Fruit fly (Drosophila melanogaster) whole organism, adult: ENCODE results near the gene GstZ2.

Source experiments
- CG11617 ChIP-seq: fragments of 200-800 bp; sonication (Bioruptor generic); optimal IDR thresholded peaks from 2 replicates; lab custom pipeline; 2017; ENCODE audit warnings: mild to moderate bottlenecking, missing biosample characterization, missing genetic modification reagents, missing genetic modification characterization
- CG12768 ChIP-seq: fragments of 200-800 bp; sonication (Bioruptor generic); optimal IDR thresholded peaks from 2 replicates; lab custom pipeline; 2017; ENCODE audit warnings: missing biosample characterization, missing genetic modification characterization, mild to moderate bottlenecking, moderate library complexity, missing genetic modification reagents
- CG14711 ChIP-seq: fragments of 200-800 bp; sonication (Bioruptor generic); optimal IDR thresholded peaks from 2 replicates; lab custom pipeline; 2018; ENCODE audit warnings: missing biosample characterization, mild to moderate bottlenecking, missing genetic modification characterization, moderate library complexity
- CG1620 ChIP-seq: fragments of 200-800 bp; sonication (Bioruptor generic); optimal IDR thresholded peaks from 2 replicates; lab custom pipeline; 2016; ENCODE audit warnings: missing biosample characterization, missing genetic modification characterization
- CG33017 ChIP-seq: fragments of 200-800 bp; sonication (Bioruptor generic); optimal IDR thresholded peaks from 2 replicates; lab custom pipeline; 2018; ENCODE audit warnings: missing biosample characterization, mild to moderate bottlenecking, missing genetic modification characterization, moderate library complexity
- CG5204 ChIP-seq: fragments of 200-800 bp; sonication (Bioruptor generic); optimal IDR thresholded peaks from 2 replicates; lab custom pipeline; 2016; ENCODE audit warnings: missing biosample characterization, missing genetic modification characterization
- CG7045 ChIP-seq: fragments of 200-800 bp; sonication (Bioruptor generic); optimal IDR thresholded peaks from 2 replicates; lab custom pipeline; 2017; ENCODE audit warnings: missing biosample characterization, mild to moderate bottlenecking, missing genetic modification characterization
- CG7101 ChIP-seq: fragments of 200-800 bp; sonication (Bioruptor generic); optimal IDR thresholded peaks from 2 replicates; lab custom pipeline; 2018; ENCODE audit warnings: missing biosample characterization, mild to moderate bottlenecking, missing genetic modification characterization, moderate library complexity
- Clk ChIP-seq: fragments of 200-800 bp; sonication (Bioruptor generic); optimal IDR thresholded peaks from 2 replicates; lab custom pipeline; 2017; ENCODE audit warnings: missing biosample characterization, missing genetic modification characterization
- Crg-1 ChIP-seq: fragments of 200-800 bp; sonication (Bioruptor generic); optimal IDR thresholded peaks from 2 replicates; lab custom pipeline; 2016; ENCODE audit warnings: missing biosample characterization, missing genetic modification characterization
- Hr96 ChIP-seq: fragments of 200-800 bp; sonication (Bioruptor generic); optimal IDR thresholded peaks from 2 replicates; lab custom pipeline; 2016; ENCODE audit warnings: missing biosample characterization, missing genetic modification characterization
- Mnt ChIP-seq: fragments of 200-800 bp; sonication (Bioruptor generic); optimal IDR thresholded peaks from 2 replicates; lab custom pipeline; 2016; ENCODE audit warnings: missing biosample characterization, mild to moderate bottlenecking, missing genetic modification characterization
- bab1 ChIP-seq: fragments of 200-800 bp; sonication (Bioruptor generic); optimal IDR thresholded peaks from 3 replicates; lab custom pipeline; 2019; ENCODE audit warnings: missing biosample characterization, mild to moderate bottlenecking, missing genetic modification characterization, moderate library complexity
- cic ChIP-seq: fragments of 200-800 bp; sonication (Bioruptor generic); optimal IDR thresholded peaks from 2 replicates; lab custom pipeline; 2017; ENCODE audit warnings: missing biosample characterization, mild to moderate bottlenecking, missing genetic modification characterization, moderate library complexity
- cnc ChIP-seq, 2 experiments: fragments of >200 bp; optimal IDR thresholded peaks; 2 replicates each; lab custom pipeline; 2017
- kay ChIP-seq: fragments of 200-800 bp; sonication (Bioruptor generic); peaks from one replicate; lab custom pipeline; 2016; ENCODE audit warnings: missing biosample characterization, missing genetic modification characterization, borderline replicate concordance
- ovo ChIP-seq: fragments of 200-800 bp; sonication (Bioruptor generic); optimal IDR thresholded peaks from 2 replicates; lab custom pipeline; 2016; ENCODE audit warnings: missing biosample characterization, missing genetic modification characterization
- pad ChIP-seq: fragments of 200-800 bp; sonication (Bioruptor generic); optimal IDR thresholded peaks from 3 replicates; lab custom pipeline; 2017; ENCODE audit warnings: missing biosample characterization, missing genetic modification characterization, mild to moderate bottlenecking, moderate library complexity, missing genetic modification reagents
- tj ChIP-seq: fragments of 200-800 bp; sonication (Bioruptor generic); optimal IDR thresholded peaks from 3 replicates; lab custom pipeline; 2017; ENCODE audit warnings: missing biosample characterization, mild to moderate bottlenecking, missing genetic modification characterization, moderate library complexity
- toe ChIP-seq: fragments of 200-800 bp; sonication (Bioruptor generic); optimal IDR thresholded peaks from 2 replicates; lab custom pipeline; 2016; ENCODE audit warnings: missing biosample characterization, missing genetic modification characterization

The GstZ2 gene

DNA sequence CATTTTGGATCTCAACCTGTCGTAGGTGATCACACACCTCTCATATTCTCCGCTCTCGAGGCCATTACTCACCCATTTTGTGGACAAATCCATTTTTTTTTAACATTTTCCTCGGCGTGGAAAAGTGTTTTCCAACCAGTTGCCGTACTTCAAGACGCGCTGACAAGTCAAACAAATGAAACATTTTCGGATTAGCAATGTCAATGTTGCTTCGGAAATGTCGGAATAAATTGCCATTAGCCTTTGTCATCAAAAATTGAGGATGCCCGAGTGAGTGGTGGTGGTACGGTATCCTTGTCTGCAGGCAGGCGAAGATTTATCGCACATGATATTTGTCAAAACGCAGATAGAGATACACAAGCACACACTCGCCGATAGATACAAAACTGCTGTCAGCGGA lies 33.1 kb downstream of the GstZ2 start:
- TF ChIP-seq bab1 (GFP tag; lab: Kevin White, UChicago) (no peak), Mnt (GFP tag; lab: Kevin White, UChicago) (no peak), cnc (optimal IDR thresholded peaks at IDR 0.05; lab: Kevin White, UChicago) (no peak), ovo (GFP tag; lab: Kevin White, UChicago) (no peak), CG11617 (no peak), cic (GFP tag; lab: Kevin White, UChicago) (no peak), Clk (GFP tag; lab: Kevin White, UChicago) (no peak), pad (GFP tag; lab: Kevin White, UChicago) (no peak), toe (GFP tag; lab: Kevin White, UChicago) (no peak), tj (no peak), CG5204 (GFP tag; lab: Kevin White, UChicago) (no peak), Hr96 (GFP tag; lab: Kevin White, UChicago) (no peak)

DNA sequence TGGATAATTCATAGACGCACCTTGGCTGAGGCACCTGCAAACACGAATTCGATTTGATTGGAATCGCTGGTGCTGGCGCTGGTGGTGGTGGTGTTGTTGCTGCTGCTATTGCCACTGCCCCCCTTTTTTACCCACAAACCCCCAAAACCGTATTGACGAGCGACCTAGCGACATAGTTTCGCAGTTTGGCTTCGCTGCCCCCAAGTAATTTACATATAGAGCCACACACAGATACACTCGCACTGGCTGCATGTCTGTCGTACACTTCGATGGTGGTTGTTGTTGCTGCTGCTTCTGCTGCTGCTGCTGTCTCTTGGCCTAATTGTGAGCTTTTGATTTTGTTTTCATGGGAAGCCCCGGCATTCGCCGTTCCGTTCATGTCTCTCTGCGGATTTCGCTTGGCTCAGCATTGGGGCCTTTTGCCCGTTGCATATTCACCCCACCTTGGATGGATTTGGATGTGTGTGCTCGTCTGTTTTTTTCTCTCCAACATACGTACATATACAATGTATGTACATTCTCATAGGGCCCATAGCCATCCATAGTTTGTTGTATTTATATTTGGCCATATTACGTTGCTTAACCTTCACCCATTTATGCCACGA lies 36.3 kb downstream of the GstZ2 start:
- TF ChIP-seq tj (peak; percentile 88), CG12768 (GFP tag; lab: Kevin White, UChicago) (no peak), kay (GFP tag; lab: Kevin White, UChicago) (no peak), CG5204 (GFP tag; lab: Kevin White, UChicago) (no peak), Clk (GFP tag; lab: Kevin White, UChicago) (no peak), toe (GFP tag; lab: Kevin White, UChicago) (no peak)

DNA sequence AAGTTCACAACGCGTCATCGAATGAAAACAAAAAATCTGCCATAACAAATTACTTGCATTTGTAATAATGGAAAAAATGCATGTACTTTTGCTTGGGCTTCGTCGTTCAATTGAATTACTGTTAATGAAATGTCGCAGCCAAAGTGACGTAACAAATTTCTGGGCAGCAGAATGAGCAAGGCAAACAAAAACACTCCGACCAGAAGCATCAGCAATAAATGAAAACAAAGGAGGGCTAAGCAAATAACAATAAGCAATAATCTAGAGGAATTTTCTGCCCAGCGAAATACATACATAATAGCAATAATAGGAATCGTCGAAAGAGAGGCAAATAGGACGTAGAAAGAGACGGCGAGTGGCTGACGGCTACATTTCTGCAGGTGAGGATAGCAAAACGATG lies 38.1 kb downstream of the GstZ2 start:
- TF ChIP-seq CG11617: no peak
- no peak for TF ChIP-seq CG7045 (GFP tag; lab: Kevin White, UChicago)
- peak; percentile 44 for TF ChIP-seq CG12768 (GFP tag; lab: Kevin White, UChicago)
- TF ChIP-seq Mnt (GFP tag; lab: Kevin White, UChicago): no peak
- TF ChIP-seq Crg-1: no peak
- TF ChIP-seq kay (GFP tag; lab: Kevin White, UChicago): peak; percentile 59
- peak; percentile 21 for TF ChIP-seq cic (GFP tag; lab: Kevin White, UChicago)
- peak; percentile 80 for TF ChIP-seq tj

DNA sequence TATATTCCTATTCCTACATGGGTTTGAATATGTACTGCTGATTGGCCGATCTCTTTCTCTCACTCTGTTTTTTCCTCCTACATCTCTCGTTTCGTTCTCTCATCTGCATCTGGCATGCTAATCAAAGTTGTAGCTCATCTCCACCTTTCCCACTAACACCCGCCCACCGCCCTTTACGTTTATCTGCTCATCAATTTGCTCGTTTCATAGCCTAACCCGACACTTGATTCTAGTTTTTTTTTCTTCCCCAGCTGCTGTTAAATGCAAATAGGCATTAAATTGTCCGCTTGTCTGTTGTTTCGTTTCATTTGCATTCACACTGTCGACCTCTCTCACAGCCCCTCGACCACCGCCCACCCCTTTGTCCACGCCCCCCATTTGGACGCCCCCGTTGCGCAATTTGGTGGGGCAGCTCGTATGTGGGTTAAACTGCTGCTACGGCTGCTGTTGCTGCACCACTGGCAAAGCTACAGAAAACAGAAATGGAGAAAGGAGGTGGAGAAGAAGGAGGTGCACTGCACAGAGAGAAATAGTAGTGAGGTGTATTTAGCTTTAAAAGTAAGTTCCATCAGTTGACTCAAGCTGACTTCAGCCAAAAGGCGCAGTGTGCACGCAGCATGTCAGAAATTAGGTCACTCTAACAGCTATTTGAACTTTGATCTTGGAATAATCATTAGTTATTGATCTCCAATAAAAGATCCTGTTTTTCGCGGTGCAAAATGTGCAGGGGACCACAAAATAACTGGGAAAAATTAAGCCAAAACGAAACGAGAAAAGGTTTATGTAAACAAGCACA lies 39.8 kb downstream of the GstZ2 start:
- no peak for TF ChIP-seq Crg-1
- TF ChIP-seq CG5204 (GFP tag; lab: Kevin White, UChicago): no peak
- TF ChIP-seq pad (GFP tag; lab: Kevin White, UChicago): peak; percentile 55
- peak; percentile 14 for TF ChIP-seq CG14711 (tag; lab: Kevin White, UChicago)
- TF ChIP-seq kay (GFP tag; lab: Kevin White, UChicago): no peak
- TF ChIP-seq CG11617: peak; percentile 45
- TF ChIP-seq bab1 (GFP tag; lab: Kevin White, UChicago): no peak
- no peak for TF ChIP-seq toe (GFP tag; lab: Kevin White, UChicago)
- peak; percentile 64 for TF ChIP-seq tj
- peak; percentile 34 for TF ChIP-seq CG7101 (tag; lab: Kevin White, UChicago)
- TF ChIP-seq CG1620 (GFP tag; lab: Kevin White, UChicago): no peak
- no peak for TF ChIP-seq cnc (optimal IDR thresholded peaks at IDR 0.05; lab: Kevin White, UChicago)
- peak; percentile 10 for TF ChIP-seq CG33017 (tag; lab: Kevin White, UChicago)
- peak; percentile 91 for TF ChIP-seq cic (GFP tag; lab: Kevin White, UChicago)
- no peak for TF ChIP-seq Clk (GFP tag; lab: Kevin White, UChicago)
- peak; percentile 13 for TF ChIP-seq Mnt (GFP tag; lab: Kevin White, UChicago)
- peak; percentile 73 for TF ChIP-seq CG12768 (GFP tag; lab: Kevin White, UChicago)
- TF ChIP-seq ovo (GFP tag; lab: Kevin White, UChicago): peak; percentile 36
- peak; percentile 18 for TF ChIP-seq CG7045 (GFP tag; lab: Kevin White, UChicago)
- TF ChIP-seq Hr96 (GFP tag; lab: Kevin White, UChicago): no peak

DNA sequence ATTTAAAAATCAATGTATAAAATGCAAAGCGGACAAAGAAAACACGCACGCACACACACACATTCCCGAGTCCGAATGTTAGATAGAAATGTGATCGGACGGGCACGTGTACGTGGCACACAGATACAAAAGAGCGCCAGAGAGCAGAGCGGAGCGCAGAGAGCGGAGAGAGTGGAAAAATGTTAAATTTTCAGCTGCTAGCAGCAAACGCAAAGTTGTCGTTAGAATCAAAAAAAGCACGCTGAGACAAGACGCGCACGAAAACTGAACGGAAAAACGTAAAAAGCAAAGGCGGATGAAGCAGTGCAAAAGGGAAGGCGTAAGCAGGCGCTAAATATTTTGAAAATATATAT lies 41.2 kb downstream of the GstZ2 start:
- TF ChIP-seq tj (peak; percentile 47), CG33017 (tag; lab: Kevin White, UChicago) (peak; percentile 28), CG7101 (tag; lab: Kevin White, UChicago) (no peak), CG11617 (peak; percentile 1), cnc (optimal IDR thresholded peaks at IDR 0.05; lab: Kevin White, UChicago) (no peak), bab1 (GFP tag; lab: Kevin White, UChicago) (no peak), toe (GFP tag; lab: Kevin White, UChicago) (no peak), Mnt (GFP tag; lab: Kevin White, UChicago) (peak; percentile 95), pad (GFP tag; lab: Kevin White, UChicago) (peak; percentile 17), Crg-1 (peak; percentile 10), ovo (GFP tag; lab: Kevin White, UChicago) (no peak), CG12768 (GFP tag; lab: Kevin White, UChicago) (peak; percentile 47), CG7045 (GFP tag; lab: Kevin White, UChicago) (peak; percentile 9), CG14711 (tag; lab: Kevin White, UChicago) (peak; percentile 17), Clk (GFP tag; lab: Kevin White, UChicago) (peak; percentile 56), cic (GFP tag; lab: Kevin White, UChicago) (peak; percentile 73)
